Worm (Caenorhabditis elegans) whole organism, early embryonic: ENCODE data around the gene ceh-20.

Source experiments
- B0310.2 ChIP-seq: sonication (generic microtip); optimal IDR thresholded peaks from 2 replicates; lab custom pipeline; 2016; ENCODE audit warnings: mild to moderate bottlenecking, missing genetic modification characterization, missing compliant biosample characterization
- F13C5.2 ChIP-seq: sonication (generic microtip); optimal IDR thresholded peaks from 2 replicates; lab custom pipeline; 2017; ENCODE audit warnings: mild to moderate bottlenecking, missing genetic modification characterization, inconsistent platforms, missing compliant biosample characterization
- aly-1 ChIP-seq: sonication (generic microtip); optimal IDR thresholded peaks from 2 replicates; lab custom pipeline; 2016; ENCODE audit warnings: missing genetic modification characterization, missing compliant biosample characterization
- ama-1 ChIP-seq: fragments of 150-350 bp; optimal IDR thresholded peaks from 2 replicates; lab custom pipeline; 2014
- ceh-13 ChIP-seq: fragments of 200-800 bp; sonication (Bioruptor generic); optimal IDR thresholded peaks from 2 replicates; lab custom pipeline; 2018; ENCODE audit warnings: mild to moderate bottlenecking, missing genetic modification characterization, missing compliant biosample characterization
- ceh-36 ChIP-seq: sonication (generic microtip); optimal IDR thresholded peaks from 2 replicates; lab custom pipeline; 2016; ENCODE audit warnings: missing genetic modification characterization, inconsistent platforms, missing compliant biosample characterization
- ets-7 ChIP-seq: sonication (generic microtip); optimal IDR thresholded peaks from 2 replicates; lab custom pipeline; 2016; ENCODE audit warnings: missing genotype, missing genetic modification characterization, missing compliant biosample characterization
- flt-1 ChIP-seq: fragments of 200-800 bp; sonication (Bioruptor generic); IDR thresholded peaks from 2 replicates; pipeline ENCODE4 v1.3.6; 2022; ENCODE audit warnings: missing genetic modification characterization, missing compliant biosample characterization
- hmbx-1 ChIP-seq: sonication (generic microtip); optimal IDR thresholded peaks from 2 replicates; lab custom pipeline; 2016; ENCODE audit warnings: mild to moderate bottlenecking, missing genetic modification characterization, missing compliant biosample characterization
- hmg-4 ChIP-seq: fragments of 200-800 bp; sonication (Bioruptor generic); optimal IDR thresholded peaks from 2 replicates; lab custom pipeline; 2018; ENCODE audit warnings: mild to moderate bottlenecking, missing genetic modification characterization, missing compliant biosample characterization
- hnd-1 ChIP-seq: sonication (generic microtip); optimal IDR thresholded peaks from 2 replicates; lab custom pipeline; 2016; ENCODE audit warnings: missing genetic modification characterization, missing compliant biosample characterization
- pes-1 ChIP-seq: fragments of 200-800 bp; sonication (Bioruptor generic); IDR thresholded peaks from 2 replicates; pipeline ENCODE4 v1.3.6; 2022; ENCODE audit warnings: missing genetic modification reagents, missing genetic modification characterization, missing compliant biosample characterization
- scrt-1 ChIP-seq: fragments of 200-800 bp; sonication (Bioruptor generic); IDR thresholded peaks from 2 replicates; pipeline ENCODE4 v1.3.6; 2022; ENCODE audit warnings: missing genetic modification characterization, missing compliant biosample characterization
- sea-1 ChIP-seq: fragments of 200-800 bp; sonication (Bioruptor generic); conservative IDR thresholded peaks from 2 replicates; pipeline ENCODE4 v1.3.6; 2022; ENCODE audit warnings: missing genetic modification characterization, missing compliant biosample characterization
- tbx-11 ChIP-seq: fragments of 200-800 bp; sonication (Bioruptor generic); IDR thresholded peaks from 2 replicates; pipeline ENCODE4 v1.3.6; 2022; ENCODE audit warnings: missing genetic modification characterization, missing compliant biosample characterization
- tbx-37 ChIP-seq: fragments of 200-800 bp; sonication (Bioruptor generic); conservative IDR thresholded peaks from 2 replicates; pipeline ENCODE4 v1.3.6; 2022; ENCODE audit warnings: missing genetic modification reagents, missing genetic modification characterization, missing compliant biosample characterization
- tra-4 ChIP-seq: sonication (generic microtip); optimal IDR thresholded peaks from 2 replicates; lab custom pipeline; 2017; ENCODE audit warnings: missing genetic modification characterization, missing compliant biosample characterization

The ceh-20 gene

DNA sequence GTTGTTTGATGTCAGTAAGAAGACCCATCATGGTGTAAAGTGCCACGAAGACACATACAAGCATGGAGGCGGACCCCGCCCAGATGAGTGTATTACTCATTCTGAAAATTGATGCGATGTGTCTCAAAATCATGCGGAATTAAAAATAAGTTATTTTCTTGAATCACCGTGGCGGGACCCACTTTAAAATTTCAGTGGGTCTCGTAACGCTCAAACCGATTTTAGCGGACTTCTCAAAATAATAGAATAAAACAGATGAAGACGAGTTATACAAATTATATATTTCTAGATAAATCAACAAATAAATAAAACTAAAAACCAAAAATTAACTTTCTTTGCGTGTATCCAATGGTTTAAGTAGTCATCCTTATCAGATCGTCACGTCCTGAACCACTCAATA is 40.8 kb downstream of the ceh-20 start, which contains the start of gene col-8:
col-8 (minus strand) TSS at position 101 of the 400 bp plus-strand sequence.
- TF ChIP-seq tra-4 (tag; lab: Kevin White, UChicago), result no peak
- no peak for TF ChIP-seq tbx-37
- TF ChIP-seq B0310.2 (tag; lab: Kevin White, UChicago), result no peak
- no peak for TF ChIP-seq ceh-13
- TF ChIP-seq hmg-4, result no peak
- no peak for TF ChIP-seq hnd-1 (tag; lab: Kevin White, UChicago)
- no peak for TF ChIP-seq sea-1 (GFP tag; lab: Robert Waterston, UW)
- no peak for TF ChIP-seq tbx-11 (GFP tag; lab: Robert Waterston, UW)
- no peak for TF ChIP-seq scrt-1 (GFP tag; lab: Robert Waterston, UW)
- TF ChIP-seq flt-1 (GFP tag; lab: Robert Waterston, UW), result no peak
- no peak for TF ChIP-seq ets-7 (tag; lab: Kevin White, UChicago)
- TF ChIP-seq pes-1 (GFP tag; lab: Robert Waterston, UW), result no peak
- TF ChIP-seq aly-1 (tag; lab: Kevin White, UChicago), result no peak
- no peak for TF ChIP-seq F13C5.2
- TF ChIP-seq ama-1 (lab: Kevin White, UChicago), result no peak
- TF ChIP-seq hmbx-1 (tag; lab: Kevin White, UChicago), result no peak
- no peak for TF ChIP-seq ceh-36 (tag; lab: Kevin White, UChicago)

DNA sequence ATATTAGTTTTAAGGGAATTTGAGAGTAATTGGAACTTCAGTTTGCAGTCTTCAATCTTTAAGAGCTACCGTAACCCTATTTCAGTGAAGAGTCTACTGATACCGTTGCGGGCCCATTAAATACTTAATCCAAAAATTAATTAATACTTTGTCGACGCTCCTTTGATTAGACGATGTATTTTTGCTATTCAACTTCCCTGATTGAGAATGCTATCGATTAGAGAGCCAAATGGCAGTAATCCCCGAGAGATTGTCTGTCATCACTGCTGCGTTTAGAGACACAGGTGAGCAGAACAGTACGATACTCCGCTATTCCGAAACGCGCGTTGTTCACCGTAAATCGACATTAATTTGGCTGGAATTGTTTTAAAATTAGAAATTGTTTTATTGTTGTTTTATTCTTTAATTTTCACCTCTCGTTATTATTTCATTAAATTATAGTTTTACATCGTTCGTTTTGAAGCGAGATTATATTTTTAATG is 41.5 kb downstream of the ceh-20 start, which contains the start of gene rfl-1:
rfl-1 (plus strand) TSS at position 51 of the 482 bp plus-strand sequence.
- TF ChIP-seq pes-1 (GFP tag; lab: Robert Waterston, UW) (no peak), sea-1 (GFP tag; lab: Robert Waterston, UW) (no peak), hmg-4 (no peak), hnd-1 (tag; lab: Kevin White, UChicago) (no peak), scrt-1 (GFP tag; lab: Robert Waterston, UW) (no peak), flt-1 (GFP tag; lab: Robert Waterston, UW) (no peak), B0310.2 (tag; lab: Kevin White, UChicago) (no peak), hmbx-1 (tag; lab: Kevin White, UChicago) (no peak)

DNA sequence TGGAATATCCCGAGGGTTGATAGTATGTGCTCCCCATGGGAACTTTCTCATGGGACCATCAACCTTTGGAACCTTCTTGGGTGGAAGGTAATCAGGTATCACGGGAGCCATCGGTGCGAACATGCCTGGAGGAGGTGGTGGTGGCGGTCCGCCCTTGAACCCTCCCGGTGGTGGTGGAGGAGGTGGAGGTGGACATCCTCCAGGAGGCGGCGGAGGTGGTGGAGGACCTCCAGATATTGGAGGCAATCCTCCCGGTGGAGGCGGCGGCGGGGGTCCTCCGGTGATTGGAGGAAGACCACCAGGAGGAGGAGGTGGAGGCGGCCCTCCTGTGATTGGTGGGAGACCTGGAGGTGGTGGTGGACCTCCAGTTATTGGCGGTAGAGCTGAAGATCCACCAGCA is 46.2 kb downstream of the ceh-20 start:
- TF ChIP-seq F13C5.2 (no peak), tbx-11 (GFP tag; lab: Robert Waterston, UW) (no peak), tbx-37 (no peak), flt-1 (GFP tag; lab: Robert Waterston, UW) (no peak), sea-1 (GFP tag; lab: Robert Waterston, UW) (no peak), ama-1 (lab: Kevin White, UChicago) (no peak), pes-1 (GFP tag; lab: Robert Waterston, UW) (no peak), ets-7 (tag; lab: Kevin White, UChicago) (no peak)

DNA sequence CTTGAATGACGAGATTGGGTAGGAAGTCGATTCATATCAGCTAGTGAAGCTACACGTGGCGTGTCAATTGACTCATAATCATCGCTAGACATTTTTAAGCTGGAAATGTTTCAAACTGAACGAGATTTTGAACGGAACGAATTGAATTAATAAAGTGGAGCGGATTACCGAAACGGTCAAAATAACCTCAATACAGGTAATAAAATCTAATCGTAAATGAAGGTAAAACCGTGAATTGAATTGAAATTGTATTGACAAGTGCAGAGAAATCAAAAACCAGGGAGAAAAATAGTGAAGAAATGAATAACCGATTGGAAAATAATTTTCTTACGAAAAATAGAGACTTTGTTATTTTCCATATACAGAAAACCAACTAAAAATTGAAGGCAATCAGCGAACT is 49.4 kb downstream of the ceh-20 start, which contains the start of gene cyk-1:
cyk-1 (minus strand) TSS at position 101 of the 400 bp plus-strand sequence.
- no peak for TF ChIP-seq hmbx-1 (tag; lab: Kevin White, UChicago)

DNA sequence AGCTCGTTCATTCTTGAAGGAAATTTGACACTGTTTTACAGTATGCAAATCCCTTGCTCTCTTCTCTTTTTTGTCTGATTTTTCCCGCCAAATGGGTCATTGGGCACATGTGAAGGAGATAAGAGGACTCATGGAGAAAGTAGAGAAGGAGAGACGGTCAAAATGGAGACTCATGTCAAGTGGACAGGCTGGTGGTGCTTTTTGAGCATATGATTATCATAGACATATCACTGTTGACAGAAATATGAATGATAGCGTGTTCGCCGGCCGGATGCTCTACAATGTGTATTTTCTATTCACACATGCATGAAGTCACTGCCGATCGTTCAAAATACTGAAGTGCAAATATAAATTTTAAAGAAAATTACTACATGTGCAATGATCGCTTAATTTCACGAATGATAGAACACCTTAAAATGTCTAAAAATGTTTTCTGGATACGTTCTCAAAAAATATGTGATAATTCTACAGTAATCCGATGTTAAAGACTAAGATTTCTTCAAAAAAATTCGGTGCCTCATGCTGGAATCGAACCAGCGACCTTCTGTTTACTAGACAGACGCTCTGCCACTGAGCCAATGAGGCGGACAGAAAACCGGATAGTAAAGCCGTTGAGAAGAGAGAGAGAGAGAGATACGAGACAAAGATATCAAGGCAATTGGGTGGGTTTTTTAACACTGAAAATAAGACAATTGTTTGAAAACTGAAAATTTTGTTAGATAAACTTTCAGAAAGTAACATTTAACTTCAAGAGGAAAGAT is 50.5 kb downstream of the ceh-20 start:
- peak; percentile 27 for TF ChIP-seq hmbx-1 (tag; lab: Kevin White, UChicago)
- peak; percentile 14 for TF ChIP-seq F13C5.2
- TF ChIP-seq ets-7 (tag; lab: Kevin White, UChicago), result no peak
- TF ChIP-seq pes-1 (GFP tag; lab: Robert Waterston, UW), result peak; percentile 85
- peak; percentile 4 for TF ChIP-seq aly-1 (tag; lab: Kevin White, UChicago)
- peak; percentile 61; the same call in 1 of the 2 replicates for TF ChIP-seq sea-1 (GFP tag; lab: Robert Waterston, UW)
- no peak for TF ChIP-seq B0310.2 (tag; lab: Kevin White, UChicago)
- peak; percentile 62 for TF ChIP-seq ceh-36 (tag; lab: Kevin White, UChicago)
- peak; percentile 62 for TF ChIP-seq tbx-11 (GFP tag; lab: Robert Waterston, UW)
- no peak for TF ChIP-seq ama-1 (lab: Kevin White, UChicago)
- TF ChIP-seq hnd-1 (tag; lab: Kevin White, UChicago), result peak; percentile 43
- TF ChIP-seq flt-1 (GFP tag; lab: Robert Waterston, UW), result peak; percentile 71
- 0 out of 2 replicates have a peak, but pooled peaks have one; percentile 41 for TF ChIP-seq tbx-37
- no peak for TF ChIP-seq tra-4 (tag; lab: Kevin White, UChicago)
- TF ChIP-seq scrt-1 (GFP tag; lab: Robert Waterston, UW), result peak; percentile 50; the same call in 1 of the 2 replicates
- TF ChIP-seq ceh-13, result peak; percentile 44
- peak; percentile 62 for TF ChIP-seq hmg-4
